Fruit fly (Drosophila melanogaster) whole organism, prepupa: Measurements from ENCODE around the gene tty.

Experiments used
- Blimp-1 ChIP-seq: fragments of 200-800 bp; sonication (Bioruptor generic); optimal IDR thresholded peaks from 3 replicates; lab custom pipeline; 2017; ENCODE audit warnings: missing biosample characterization, missing genetic modification characterization, mild to moderate bottlenecking, moderate library complexity, missing genetic modification reagents
- CG10631 ChIP-seq: fragments of 200-800 bp; sonication (Bioruptor generic); optimal IDR thresholded peaks from 2 replicates; lab custom pipeline; 2016; ENCODE audit warnings: missing biosample characterization, missing genetic modification characterization
- CG10669 ChIP-seq: fragments of 200-800 bp; sonication (Bioruptor generic); optimal IDR thresholded peaks from 3 replicates; lab custom pipeline; 2018; ENCODE audit warnings: missing biosample characterization, mild to moderate bottlenecking, missing genetic modification characterization, moderate library complexity
- CG11294 ChIP-seq: fragments of 200-800 bp; sonication (Bioruptor generic); IDR thresholded peaks from 2 replicates; pipeline ENCODE4 v1.3.6; 2022; ENCODE audit warnings: missing biosample characterization, missing genetic modification characterization
- CG11902 ChIP-seq: fragments of 200-800 bp; sonication (Bioruptor generic); optimal IDR thresholded peaks from 3 replicates; lab custom pipeline; 2016; ENCODE audit warnings: missing biosample characterization, missing genetic modification characterization
- CG1621 ChIP-seq: fragments of 200-800 bp; sonication (Bioruptor generic); optimal IDR thresholded peaks from 3 replicates; lab custom pipeline; 2018; ENCODE audit warnings: missing biosample characterization, mild to moderate bottlenecking, missing genetic modification characterization
- CG16779 ChIP-seq: fragments of 200-800 bp; sonication (Bioruptor generic); optimal IDR thresholded peaks from 3 replicates; lab custom pipeline; 2017; ENCODE audit warnings: missing biosample characterization, mild to moderate bottlenecking, missing genetic modification characterization
- CG31627 ChIP-seq: fragments of 200-800 bp; sonication (Bioruptor generic); optimal IDR thresholded peaks from 3 replicates; lab custom pipeline; 2016; ENCODE audit warnings: missing biosample characterization, missing genetic modification characterization
- CG32006 ChIP-seq: fragments of 200-800 bp; sonication (Bioruptor generic); optimal IDR thresholded peaks from 3 replicates; lab custom pipeline; 2017; ENCODE audit warnings: missing biosample characterization, mild to moderate bottlenecking, missing genetic modification characterization
- CG34406 ChIP-seq: fragments of 200-800 bp; sonication (Bioruptor generic); optimal IDR thresholded peaks from 3 replicates; lab custom pipeline; 2016; ENCODE audit warnings: missing biosample characterization, missing genetic modification characterization
- CG6163 ChIP-seq: fragments of 200-800 bp; sonication (Bioruptor generic); IDR thresholded peaks from 3 replicates; pipeline ENCODE4 v1.3.6; 2022; ENCODE audit warnings: missing biosample characterization, missing genetic modification characterization
- CG6276 ChIP-seq: fragments of 200-800 bp; sonication (Bioruptor generic); optimal IDR thresholded peaks from 2 replicates; lab custom pipeline; 2017; ENCODE audit warnings: missing biosample characterization, mild to moderate bottlenecking, missing genetic modification characterization
- CG6792 ChIP-seq: fragments of 200-800 bp; sonication (Bioruptor generic); optimal IDR thresholded peaks from 3 replicates; lab custom pipeline; 2016; ENCODE audit warnings: missing biosample characterization, missing genetic modification characterization
- CG6808 ChIP-seq: fragments of 200-800 bp; sonication (Bioruptor generic); optimal IDR thresholded peaks from 3 replicates; lab custom pipeline; 2017; ENCODE audit warnings: missing biosample characterization, missing genetic modification characterization, mild to moderate bottlenecking, moderate library complexity, missing genetic modification reagents
- CG6854 ChIP-seq: fragments of 200-800 bp; sonication (Bioruptor generic); optimal IDR thresholded peaks from 2 replicates; lab custom pipeline; 2017; ENCODE audit warnings: missing biosample characterization, mild to moderate bottlenecking, missing genetic modification characterization
- CG8119 ChIP-seq: fragments of 200-800 bp; sonication (Bioruptor generic); IDR thresholded peaks from 3 replicates; pipeline ENCODE4 v1.3.6; 2022; ENCODE audit warnings: missing biosample characterization, missing genetic modification characterization
- CG8319 ChIP-seq: fragments of 200-800 bp; sonication (Bioruptor generic); optimal IDR thresholded peaks from 3 replicates; lab custom pipeline; 2016; ENCODE audit warnings: missing biosample characterization, missing genetic modification characterization
- CG9139 ChIP-seq: fragments of 200-800 bp; sonication (Bioruptor generic); optimal IDR thresholded peaks from 3 replicates; lab custom pipeline; 2017; ENCODE audit warnings: missing biosample characterization, mild to moderate bottlenecking, missing genetic modification characterization
- Eip75B ChIP-seq: fragments of 200-800 bp; sonication (Bioruptor generic); optimal IDR thresholded peaks from 3 replicates; lab custom pipeline; 2016; ENCODE audit warnings: missing biosample characterization, missing genetic modification characterization
- Eip93F ChIP-seq: fragments of 200-800 bp; sonication (Bioruptor generic); optimal IDR thresholded peaks from 2 replicates; lab custom pipeline; 2016; ENCODE audit warnings: missing biosample characterization, mild to moderate bottlenecking, missing genetic modification characterization
- Hr38 ChIP-seq: sonication (Bioruptor generic); optimal IDR thresholded peaks from 2 replicates; lab custom pipeline; 2016; ENCODE audit warnings: missing biosample characterization, missing genetic modification characterization
- Hr39 ChIP-seq: fragments of 200-800 bp; sonication (Bioruptor generic); optimal IDR thresholded peaks from 2 replicates; lab custom pipeline; 2016; ENCODE audit warnings: missing biosample characterization, missing genetic modification characterization
- Hr4 ChIP-seq: fragments of 200-800 bp; sonication (Bioruptor generic); optimal IDR thresholded peaks from 3 replicates; lab custom pipeline; 2016; ENCODE audit warnings: missing biosample characterization, missing genetic modification characterization
- Lpt ChIP-seq: fragments of 200-800 bp; sonication (Bioruptor generic); optimal IDR thresholded peaks from 3 replicates; lab custom pipeline; 2016; ENCODE audit warnings: missing biosample characterization, missing genetic modification characterization
- Met ChIP-seq: fragments of 200-800 bp; sonication (Bioruptor generic); optimal IDR thresholded peaks from 3 replicates; lab custom pipeline; 2016; ENCODE audit warnings: missing biosample characterization, missing genetic modification characterization
- OdsH ChIP-seq: fragments of 200-800 bp; sonication (Bioruptor generic); optimal IDR thresholded peaks from 3 replicates; lab custom pipeline; 2016; ENCODE audit warnings: missing biosample characterization, missing genetic modification characterization
- Smox ChIP-seq: fragments of 200-800 bp; sonication (Bioruptor generic); optimal IDR thresholded peaks from 3 replicates; lab custom pipeline; 2016; ENCODE audit warnings: missing biosample characterization, missing genetic modification characterization
- Sox102F ChIP-seq: fragments of 200-800 bp; sonication (Bioruptor generic); optimal IDR thresholded peaks from 2 replicates; lab custom pipeline; 2016; ENCODE audit warnings: missing biosample characterization, mild to moderate bottlenecking, missing genetic modification characterization
- Sox14 ChIP-seq: fragments of 200-800 bp; sonication (Bioruptor generic); optimal IDR thresholded peaks from 3 replicates; lab custom pipeline; 2016; ENCODE audit warnings: missing biosample characterization, missing genetic modification characterization
- achi ChIP-seq: fragments of 200-800 bp; sonication (Bioruptor generic); optimal IDR thresholded peaks from 3 replicates; lab custom pipeline; 2016; ENCODE audit warnings: missing biosample characterization, missing genetic modification characterization
- cyc ChIP-seq: fragments of 200-800 bp; sonication (Bioruptor generic); optimal IDR thresholded peaks from 3 replicates; lab custom pipeline; 2016; ENCODE audit warnings: missing biosample characterization, missing genetic modification characterization
- dsx ChIP-seq: fragments of 200-800 bp; optimal IDR thresholded peaks from 3 replicates; lab custom pipeline; 2019; ENCODE audit warnings: missing biosample characterization, mild to moderate bottlenecking, missing genetic modification characterization, moderate library complexity; ENCODE audit not compliant: poor library complexity, severe bottlenecking
- esn ChIP-seq: fragments of 200-800 bp; sonication (Bioruptor generic); optimal IDR thresholded peaks from 2 replicates; lab custom pipeline; 2016; ENCODE audit warnings: missing biosample characterization, mild to moderate bottlenecking, missing genetic modification characterization, moderate library complexity
- fd59A ChIP-seq: fragments of 200-800 bp; sonication (Bioruptor generic); optimal IDR thresholded peaks from 2 replicates; lab custom pipeline; 2017; ENCODE audit warnings: missing biosample characterization, mild to moderate bottlenecking, missing genetic modification characterization, missing genetic modification reagents
- fd85E ChIP-seq: fragments of 200-800 bp; sonication (Bioruptor generic); optimal IDR thresholded peaks from 3 replicates; lab custom pipeline; 2016; ENCODE audit warnings: missing biosample characterization, missing genetic modification characterization
- fkh ChIP-seq: fragments of 200-800 bp; sonication (Bioruptor generic); optimal IDR thresholded peaks from 3 replicates; lab custom pipeline; 2017; ENCODE audit warnings: missing biosample characterization, mild to moderate bottlenecking, missing genetic modification characterization, moderate library complexity
- lz ChIP-seq: fragments of 200-800 bp; sonication (Bioruptor generic); optimal IDR thresholded peaks from 3 replicates; lab custom pipeline; 2016; ENCODE audit warnings: missing biosample characterization, missing genetic modification characterization
- net ChIP-seq: fragments of 200-800 bp; sonication (Bioruptor generic); optimal IDR thresholded peaks from 3 replicates; lab custom pipeline; 2016; ENCODE audit warnings: missing biosample characterization, missing genetic modification characterization
- pdm3 ChIP-seq: fragments of 200-800 bp; sonication (Bioruptor generic); optimal IDR thresholded peaks from 3 replicates; lab custom pipeline; 2016; ENCODE audit warnings: missing biosample characterization, missing genetic modification characterization
- salr ChIP-seq, 2 experiments: fragments of 200-800 bp; sonication (Bioruptor generic); optimal IDR thresholded peaks; 3 replicates each; lab custom pipeline; 2016 to 2018; ENCODE audit warnings: missing biosample characterization in 2 of 2, missing genetic modification characterization in 2 of 2, mild to moderate bottlenecking in 1 of 2
- spab ChIP-seq: fragments of 200-800 bp; sonication (Bioruptor generic); optimal IDR thresholded peaks from 2 replicates; lab custom pipeline; 2017; ENCODE audit warnings: missing biosample characterization, mild to moderate bottlenecking, missing genetic modification characterization, missing genetic modification reagents
- ss ChIP-seq, 2 experiments: fragments of 200-800 bp; sonication (Bioruptor generic); optimal IDR thresholded peaks; 2 replicates in 1 of 2; 3 replicates in 1 of 2; lab custom pipeline; 2017 to 2018; ENCODE audit warnings: mild to moderate bottlenecking in 2 of 2, missing biosample characterization in 2 of 2, missing genetic modification characterization in 2 of 2, moderate library complexity in 1 of 2
- topi ChIP-seq: fragments of 200-800 bp; sonication (Bioruptor generic); optimal IDR thresholded peaks from 3 replicates; lab custom pipeline; 2016; ENCODE audit warnings: missing biosample characterization, missing genetic modification characterization
- vri ChIP-seq: fragments of 200-800 bp; sonication (Bioruptor generic); optimal IDR thresholded peaks from 3 replicates; lab custom pipeline; 2016; ENCODE audit warnings: missing biosample characterization, mild to moderate bottlenecking, missing genetic modification characterization

Gene tty

DNA sequence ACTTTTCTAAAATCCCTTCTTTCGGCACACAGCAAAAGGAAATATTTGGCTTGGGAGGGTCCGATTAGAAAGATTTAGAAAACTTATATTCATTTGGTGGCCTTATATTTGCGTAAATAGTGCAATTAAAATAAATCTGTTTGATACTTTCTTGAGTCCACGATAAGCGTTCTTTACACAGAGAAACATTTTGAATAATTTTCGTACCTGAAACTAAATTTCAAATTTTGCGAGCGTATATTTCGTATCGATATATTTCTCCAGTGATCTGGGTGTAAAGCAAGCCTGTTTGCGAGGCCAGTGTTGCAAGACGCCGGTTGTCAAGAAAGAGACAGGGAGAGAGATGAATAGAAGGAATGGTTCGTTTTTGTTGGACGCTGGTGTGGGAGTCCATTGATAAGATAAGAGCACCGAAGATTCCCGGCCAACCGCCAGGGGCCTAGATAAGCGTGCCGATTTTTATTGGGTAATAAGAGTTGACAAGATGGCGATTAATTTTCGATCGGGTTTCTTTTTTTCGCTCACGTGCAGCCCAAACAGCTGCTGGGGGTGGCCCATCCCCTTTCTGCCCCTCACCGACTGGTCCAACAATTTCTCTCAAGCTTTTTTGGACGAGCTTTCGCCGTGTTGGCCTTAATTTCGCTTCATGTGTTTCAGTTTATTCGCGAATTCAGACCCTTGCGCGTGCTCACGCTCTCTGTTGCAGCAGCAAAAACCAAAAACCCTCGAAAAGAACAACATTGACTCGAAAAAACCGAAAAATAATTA lies 34.4 kb upstream of the tty start, which contains the start of gene slgA (continued):
- TF ChIP-seq CG10669 (GFP tag; lab: Kevin White, UChicago) (peak; percentile 4), esn (GFP tag; lab: Kevin White, UChicago) (peak; percentile 14), CG10631 (GFP tag; lab: Kevin White, UChicago) (peak; percentile 26), fd59A (GFP tag; lab: Kevin White, UChicago) (no peak), CG6276 (GFP tag; lab: Kevin White, UChicago) (no peak), dsx (no peak), Hr4 (GFP tag; lab: Kevin White, UChicago) (no peak), CG32006 (GFP tag; lab: Kevin White, UChicago) (no peak), CG6808 (GFP tag; lab: Kevin White, UChicago) (no peak), Hr39 (GFP tag; lab: Kevin White, UChicago) (peak; percentile 36), spab (GFP tag; lab: Kevin White, UChicago) (no peak), CG16779 (tag; lab: Kevin White, UChicago) (no peak), CG6792 (no peak), Sox102F (GFP tag; lab: Kevin White, UChicago) (no peak), Blimp-1 (GFP tag; lab: Kevin White, UChicago) (no peak), salr (GFP tag; optimal IDR thresholded peaks at IDR 0.05; lab: Kevin White, UChicago) (no peak), CG1621 (tag; lab: Kevin White, UChicago) (no peak), Eip75B (peak; percentile 9), CG11902 (GFP tag; lab: Kevin White, UChicago) (peak; percentile 8), cyc (GFP tag; lab: Kevin White, UChicago) (peak; percentile 43), net (GFP tag; lab: Kevin White, UChicago) (no peak), CG11294 (no peak), CG34406 (GFP tag; lab: Kevin White, UChicago) (no peak), CG8119 (no peak)
- TF ChIP-seq, all 60 proteins: peak for 19

DNA sequence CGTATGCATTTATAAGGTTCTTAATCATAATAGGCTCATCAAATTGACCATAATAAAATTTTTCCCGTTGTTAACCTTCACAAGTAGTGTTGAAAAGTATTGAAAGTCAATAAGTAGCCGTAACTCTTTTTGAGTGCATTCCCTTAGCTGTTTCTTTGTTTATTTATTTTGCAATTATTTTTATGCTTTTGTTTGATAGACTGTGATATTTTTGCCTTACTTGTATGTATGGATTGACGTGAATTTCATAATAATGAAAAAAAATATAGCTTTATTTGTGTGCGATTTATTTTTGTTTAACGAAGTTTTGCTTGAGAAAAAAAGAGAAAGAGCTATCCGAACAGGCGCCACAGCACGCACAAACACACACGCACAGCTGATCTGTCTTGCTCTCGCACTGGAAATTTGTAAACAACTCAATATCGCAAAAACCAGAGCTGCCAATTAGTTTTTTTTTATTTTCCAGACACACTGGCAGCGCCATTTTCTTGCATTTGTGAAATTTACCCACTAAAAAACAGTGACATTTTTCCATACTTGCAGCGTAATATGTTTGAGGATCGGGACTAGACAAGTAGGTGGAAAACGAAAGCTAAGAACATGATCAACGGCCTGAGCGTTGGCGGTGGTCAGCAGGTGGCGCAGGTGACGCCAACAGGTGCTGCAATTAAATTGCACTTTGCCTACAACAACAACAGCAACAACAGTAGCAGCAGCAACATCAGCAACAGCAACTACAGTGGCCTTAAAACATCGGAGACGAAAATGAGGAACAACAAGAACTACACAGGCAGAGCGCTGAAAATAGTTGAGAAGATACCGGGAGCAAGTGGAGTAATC lies 29.9 kb upstream of the tty start:
- TF ChIP-seq CG8319 (GFP tag; lab: Kevin White, UChicago) (no peak), pdm3 (no peak), lz (GFP tag; lab: Kevin White, UChicago) (no peak), Lpt (GFP tag; lab: Kevin White, UChicago) (no peak), fd85E (no peak), Smox (GFP tag; lab: Kevin White, UChicago) (no peak), CG11294 (no peak), Sox14 (peak; percentile 42), CG9139 (GFP tag; lab: Kevin White, UChicago) (no peak), CG16779 (tag; lab: Kevin White, UChicago) (peak; percentile 28), CG10669 (GFP tag; lab: Kevin White, UChicago) (peak; percentile 13), Eip75B (peak; percentile 20), Hr4 (GFP tag; lab: Kevin White, UChicago) (no peak), cyc (GFP tag; lab: Kevin White, UChicago) (no peak), vri (GFP tag; lab: Kevin White, UChicago) (peak; percentile 24), CG31627 (peak; percentile 4), ss (GFP tag; optimal IDR thresholded peaks at IDR 0.05; lab: Kevin White, UChicago) (peak; percentile 24 to 27), CG6854 (GFP tag; lab: Kevin White, UChicago) (no peak), OdsH (GFP tag; lab: Kevin White, UChicago) (no peak), CG34406 (GFP tag; lab: Kevin White, UChicago) (no peak), spab (GFP tag; lab: Kevin White, UChicago) (no peak), fkh (peak; percentile 71), Eip93F (GFP tag; lab: Kevin White, UChicago) (no peak), topi (GFP tag; lab: Kevin White, UChicago) (peak; percentile 0), net (GFP tag; lab: Kevin White, UChicago) (no peak), Hr38 (GFP tag; lab: Kevin White, UChicago) (no peak), Sox102F (GFP tag; lab: Kevin White, UChicago) (peak; percentile 23), achi (GFP tag; lab: Kevin White, UChicago) (no peak), CG6163 (no peak), CG32006 (GFP tag; lab: Kevin White, UChicago) (no peak), Met (peak; percentile 25), CG6808 (GFP tag; lab: Kevin White, UChicago) (peak; percentile 35), CG10631 (GFP tag; lab: Kevin White, UChicago) (peak; percentile 29), Hr39 (GFP tag; lab: Kevin White, UChicago) (no peak)
